Fruit fly (Drosophila melanogaster): Measurements from ENCODE around the gene Exd2.

dm6 chr3R:11393896-11394295 lies 41.6 kb downstream of the Exd2 start:
- TF ChIP-seq CG14711 (tag; optimal IDR thresholded peaks at IDR 0.05) (no peak), CG7045 (GFP tag; optimal IDR thresholded peaks at IDR 0.05) (no peak), cnc (optimal IDR thresholded peaks at IDR 0.05) (no peak), CG12768 (GFP tag; optimal IDR thresholded peaks at IDR 0.05) (no peak), kay (GFP tag; ENCODE audit: borderline replicate concordance) (no peak), Clk (GFP tag; optimal IDR thresholded peaks at IDR 0.05) (no peak), CG1620 (GFP tag; optimal IDR thresholded peaks at IDR 0.05) (no peak), pad (GFP tag; optimal IDR thresholded peaks at IDR 0.05) (no peak), CG7101 (tag; optimal IDR thresholded peaks at IDR 0.05) (no peak), Hr96 (GFP tag; optimal IDR thresholded peaks at IDR 0.05) (no peak), bab1 (GFP tag; optimal IDR thresholded peaks at IDR 0.05) (no peak), ovo (GFP tag; optimal IDR thresholded peaks at IDR 0.05) (no peak), CG33017 (tag; optimal IDR thresholded peaks at IDR 0.05) (no peak), CG11617 (GFP tag; optimal IDR thresholded peaks at IDR 0.05) (no peak)

All from whole organism, adult.